Fruit fly (Drosophila melanogaster): ENCODE measurements around the gene Ir94e.

Gene Ir94e

DNA sequence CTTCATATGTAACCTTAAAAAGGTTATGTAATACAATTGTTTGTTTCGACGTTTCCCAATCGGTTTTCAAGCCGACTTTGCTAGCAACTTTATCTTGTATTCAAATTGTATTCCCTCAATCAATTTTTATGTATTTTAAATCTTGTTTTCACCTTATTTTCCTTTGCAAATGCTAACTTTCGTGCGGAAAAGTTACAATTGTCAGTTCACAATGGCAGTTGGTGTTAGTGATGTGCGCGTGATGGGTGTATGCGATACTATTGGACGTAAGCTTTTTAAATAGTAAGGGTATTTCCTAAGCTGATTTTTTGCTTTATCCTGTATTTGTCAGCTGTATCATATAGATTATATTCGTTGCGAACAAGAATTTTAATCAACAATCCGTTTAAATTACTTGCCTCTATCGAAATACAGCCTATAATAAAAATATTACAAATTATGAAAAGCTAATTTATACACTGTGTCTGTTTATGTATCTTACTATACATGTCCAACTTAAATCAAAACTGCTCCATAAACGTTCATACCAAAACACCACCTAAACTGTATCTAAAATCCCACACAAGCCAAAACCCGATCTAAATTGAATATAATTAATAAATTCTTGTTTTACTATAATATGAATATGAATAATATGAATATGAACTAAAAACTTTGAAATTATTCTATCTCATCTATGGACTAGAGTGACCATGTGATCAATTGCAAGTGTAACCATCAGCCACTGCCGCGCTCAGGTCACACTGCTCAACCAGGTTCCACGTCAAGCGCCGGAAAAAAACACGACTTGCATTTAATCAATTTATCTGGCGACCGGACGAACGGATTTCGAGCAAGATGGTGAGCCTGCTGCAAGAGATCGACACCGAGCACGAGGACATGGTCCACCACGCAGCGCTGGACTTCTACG, 49.2 kb upstream of the Ir94e start, which contains the start of the genes ATPsynCF6 and Sec13 (continued):
- TF ChIP-seq chif (GFP tag; optimal IDR thresholded peaks at IDR 0.05) = no peak
- TF ChIP-seq onecut (GFP tag; IDR thresholded peaks at IDR 0.05) = no peak
- peak; percentile 66; the same call in 1 of the 2 replicates for TF ChIP-seq CG6272 (GFP tag; IDR thresholded peaks at IDR 0.05)
- no peak for TF ChIP-seq cad (GFP tag; optimal IDR thresholded peaks at IDR 0.05)
- peak; percentile 96 for TF ChIP-seq Bgb (GFP tag; IDR thresholded peaks at IDR 0.05; ENCODE audit: partially characterized antibody)
- TF ChIP-seq tin (GFP tag; optimal IDR thresholded peaks at IDR 0.05) = peak; percentile 57
- no peak for TF ChIP-seq salm (tag; optimal IDR thresholded peaks at IDR 0.05)
- TF ChIP-seq Lhr (GFP tag; optimal IDR thresholded peaks at IDR 0.05) = no peak
- TF ChIP-seq HLHmδ (GFP tag; optimal IDR thresholded peaks at IDR 0.05) = no peak
- peak; percentile 94 for TF ChIP-seq Scr (GFP tag; IDR thresholded peaks at IDR 0.05; ENCODE audit: partially characterized antibody)
- no peak for TF ChIP-seq CG14965 (GFP tag; optimal IDR thresholded peaks at IDR 0.05; ENCODE audit: borderline replicate concordance)
- no peak for TF ChIP-seq GATAe (GFP tag; conservative IDR thresholded peaks at IDR 0.05)
- TF ChIP-seq CHES-1-like (GFP tag; optimal IDR thresholded peaks at IDR 0.05) = no peak
- TF ChIP-seq ken (GFP tag; IDR thresholded peaks at IDR 0.05) = no peak; the same call in 2 of the 3 replicates
- no peak for TF ChIP-seq pros (GFP tag; optimal IDR thresholded peaks at IDR 0.05)
- TF ChIP-seq Aef1 (GFP tag; IDR thresholded peaks at IDR 0.05) = peak; percentile 47; the same call in 2 of the 3 replicates
- peak; percentile 42 for TF ChIP-seq Dek (tag; optimal IDR thresholded peaks at IDR 0.05)
- peak; percentile 56 for TF ChIP-seq CoRest (tag; optimal IDR thresholded peaks at IDR 0.05)
- TF ChIP-seq CG7357 (GFP tag; IDR thresholded peaks at IDR 0.05) = no peak
- no peak for TF ChIP-seq gcm2 (GFP tag; optimal IDR thresholded peaks at IDR 0.05)
- peak; percentile 14 to 29 for TF ChIP-seq dpn (GFP tag; optimal IDR thresholded peaks at IDR 0.05)
- no peak for TF ChIP-seq CG5953 (GFP tag; IDR thresholded peaks at IDR 0.05)
- TF ChIP-seq maf-S (GFP tag; optimal IDR thresholded peaks at IDR 0.05) = peak; percentile 8
- TF ChIP-seq CG10267 (tag; optimal IDR thresholded peaks at IDR 0.05) = peak; percentile 56
- TF ChIP-seq Atf6 (GFP tag; IDR thresholded peaks at IDR 0.05) = peak; percentile 44
- peak; percentile 38; the same call in 2 of the 3 replicates for TF ChIP-seq croc (GFP tag; conservative IDR thresholded peaks at IDR 0.05)
- TF ChIP-seq ase (GFP tag; IDR thresholded peaks at IDR 0.05) = peak; percentile 56; the same call in 1 of the 3 replicates
- peak; percentile 33 for TF ChIP-seq Hsf (GFP tag; optimal IDR thresholded peaks at IDR 0.05)
- no peak for TF ChIP-seq CG1792 (GFP tag; optimal IDR thresholded peaks at IDR 0.05)
- peak; percentile 47 for TF ChIP-seq sisA (GFP tag; IDR thresholded peaks at IDR 0.05)
- TF ChIP-seq CG9609 (GFP tag; optimal IDR thresholded peaks at IDR 0.05) = no peak
- TF ChIP-seq CG6654 (GFP tag; optimal IDR thresholded peaks at IDR 0.05) = no peak
- TF ChIP-seq CG11093 (GFP tag; IDR thresholded peaks at IDR 0.05) = no peak; the same call in 2 of the 3 replicates
- TF ChIP-seq wor (GFP tag; IDR thresholded peaks at IDR 0.05) = no peak
- no peak for TF ChIP-seq CG10565 (GFP tag; optimal IDR thresholded peaks at IDR 0.05)
- no peak for TF ChIP-seq CG33557 (GFP tag; optimal IDR thresholded peaks at IDR 0.05)
- TF ChIP-seq Pdp1 (GFP tag; optimal IDR thresholded peaks at IDR 0.05) = peak; percentile 25 to 99
- TF ChIP-seq CG2120 (GFP tag; optimal IDR thresholded peaks at IDR 0.05) = peak; percentile 56
- TF ChIP-seq fd96Cb (tag; optimal IDR thresholded peaks at IDR 0.05) = peak; percentile 46
- TF ChIP-seq CrebB (tag; optimal IDR thresholded peaks at IDR 0.05) = no peak
- TF ChIP-seq p53 (GFP tag; optimal IDR thresholded peaks at IDR 0.05) = no peak
- no peak for TF ChIP-seq chn (GFP tag; optimal IDR thresholded peaks at IDR 0.05)
- peak; percentile 44 for TF ChIP-seq CG10366 (GFP tag; IDR thresholded peaks at IDR 0.05)
- peak; percentile 69 for TF ChIP-seq Dbx (GFP tag; IDR thresholded peaks at IDR 0.05)
- TF ChIP-seq CG7963 (GFP tag; IDR thresholded peaks at IDR 0.05; ENCODE audit: partially characterized antibody) = peak; percentile 84
- TF ChIP-seq Nf-YC (tag; optimal IDR thresholded peaks at IDR 0.05) = peak; percentile 43
- peak; percentile 29; the same call in 1 of the 2 replicates for TF ChIP-seq rib (GFP tag; IDR thresholded peaks at IDR 0.05)
- peak; percentile 87 for TF ChIP-seq BEAF-32 (GFP tag; optimal IDR thresholded peaks at IDR 0.05)

Measured in whole organism, embryonic.